Worm (Caenorhabditis elegans): Measurements from ENCODE around the gene athp-2.

DNA sequence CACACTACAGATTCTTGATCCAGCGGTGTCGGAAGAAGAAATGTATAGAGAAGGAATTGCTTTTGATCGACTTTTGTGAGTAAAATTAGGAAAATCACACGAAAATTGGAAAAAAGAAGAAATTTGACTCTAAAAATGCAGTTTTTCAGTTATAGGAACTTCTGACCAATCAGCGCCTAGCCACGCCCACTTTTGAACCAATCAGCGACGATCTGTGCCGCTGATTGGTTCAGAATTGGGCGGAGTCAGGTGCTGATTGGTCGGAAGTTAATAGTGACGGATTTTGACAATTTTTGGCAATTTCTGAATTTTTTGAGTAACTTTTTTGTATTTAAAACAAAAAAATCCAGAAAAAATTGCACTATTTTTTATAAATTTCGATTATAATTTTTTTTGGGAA is 1.5 kb downstream of the athp-2 start:
- no peak for TF ChIP-seq fkh-10 (GFP tag; optimal IDR thresholded peaks at IDR 0.05)
- TF ChIP-seq sox-2 (GFP tag; IDR thresholded peaks at IDR 0.05) = no peak
- TF ChIP-seq unc-55 (GFP tag; optimal IDR thresholded peaks at IDR 0.05) = no peak
- TF ChIP-seq ceh-2 (tag; optimal IDR thresholded peaks at IDR 0.05) = no peak
- TF ChIP-seq pha-4 (tag; optimal IDR thresholded peaks at IDR 0.05) = no peak
- no peak for TF ChIP-seq ama-1 (optimal IDR thresholded peaks at IDR 0.05)
- no peak for TF ChIP-seq sox-4 (tag; optimal IDR thresholded peaks at IDR 0.05)

All from whole organism, late embryonic.